Worm (Caenorhabditis elegans) whole organism, L4/young adult: ENCODE measurements around the gene pax-1.

Source experiments
- dao-5 ChIP-seq: sonication (generic microtip); optimal IDR thresholded peaks from 2 replicates; lab custom pipeline; 2016; ENCODE audit warnings: missing genotype, missing genetic modification characterization, moderate library complexity, missing compliant biosample characterization
- him-1 ChIP-seq: sonication (generic microtip); optimal IDR thresholded peaks from 2 replicates; lab custom pipeline; 2016; ENCODE audit warnings: missing genotype, missing genetic modification reagents, missing genetic modification characterization, missing compliant biosample characterization

DNA sequence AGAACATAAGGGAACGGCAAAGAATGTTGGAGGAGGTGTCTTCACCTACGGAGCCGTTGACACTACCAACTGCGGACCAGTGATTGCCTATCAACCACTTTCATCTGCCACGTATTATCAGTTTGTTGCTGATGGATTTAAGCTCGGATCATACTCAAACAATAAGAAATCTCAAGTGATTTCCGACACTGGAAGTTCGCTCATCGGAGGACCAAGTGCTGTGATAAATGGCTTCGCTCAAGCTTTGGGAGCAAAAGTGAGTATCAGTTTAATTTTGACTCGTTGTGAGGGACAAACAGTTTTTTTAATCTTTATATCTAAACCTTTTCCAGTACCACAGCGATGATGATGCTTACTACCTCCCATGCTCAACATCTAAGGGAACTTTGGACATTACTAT is 46.7 kb downstream of the pax-1 start:
- TF ChIP-seq dao-5 (tag; lab: Kevin White, UChicago) (no peak), him-1 (tag; lab: Kevin White, UChicago) (no peak)
